Fruit fly (Drosophila melanogaster) whole organism, prepupa: ENCODE measurements around the gene Trf2.

ENCODE experiments used
- Blimp-1 ChIP-seq: fragments of 200-800 bp; sonication (Bioruptor generic); optimal IDR thresholded peaks from 3 replicates; lab custom pipeline; 2017; ENCODE audit warnings: missing biosample characterization, missing genetic modification characterization, mild to moderate bottlenecking, moderate library complexity, missing genetic modification reagents
- CG10669 ChIP-seq: fragments of 200-800 bp; sonication (Bioruptor generic); optimal IDR thresholded peaks from 3 replicates; lab custom pipeline; 2018; ENCODE audit warnings: missing biosample characterization, mild to moderate bottlenecking, missing genetic modification characterization, moderate library complexity
- CG11294 ChIP-seq: fragments of 200-800 bp; sonication (Bioruptor generic); IDR thresholded peaks from 2 replicates; pipeline ENCODE4 v1.3.6; 2022; ENCODE audit warnings: missing biosample characterization, missing genetic modification characterization
- CG11902 ChIP-seq: fragments of 200-800 bp; sonication (Bioruptor generic); optimal IDR thresholded peaks from 3 replicates; lab custom pipeline; 2016; ENCODE audit warnings: missing biosample characterization, missing genetic modification characterization
- CG1621 ChIP-seq: fragments of 200-800 bp; sonication (Bioruptor generic); optimal IDR thresholded peaks from 3 replicates; lab custom pipeline; 2018; ENCODE audit warnings: missing biosample characterization, mild to moderate bottlenecking, missing genetic modification characterization
- CG31627 ChIP-seq: fragments of 200-800 bp; sonication (Bioruptor generic); optimal IDR thresholded peaks from 3 replicates; lab custom pipeline; 2016; ENCODE audit warnings: missing biosample characterization, missing genetic modification characterization
- CG32006 ChIP-seq: fragments of 200-800 bp; sonication (Bioruptor generic); optimal IDR thresholded peaks from 3 replicates; lab custom pipeline; 2017; ENCODE audit warnings: missing biosample characterization, mild to moderate bottlenecking, missing genetic modification characterization
- CG3919 ChIP-seq: fragments of 200-800 bp; sonication (Bioruptor generic); optimal IDR thresholded peaks from 3 replicates; lab custom pipeline; 2016; ENCODE audit warnings: missing biosample characterization, missing genetic modification characterization
- CG6854 ChIP-seq: fragments of 200-800 bp; sonication (Bioruptor generic); optimal IDR thresholded peaks from 2 replicates; lab custom pipeline; 2017; ENCODE audit warnings: missing biosample characterization, mild to moderate bottlenecking, missing genetic modification characterization
- CG7368 ChIP-seq: fragments of 200-800 bp; sonication (Bioruptor generic); optimal IDR thresholded peaks from 3 replicates; lab custom pipeline; 2016; ENCODE audit warnings: missing biosample characterization, missing genetic modification characterization
- CG8632 ChIP-seq: fragments of 200-800 bp; sonication (Bioruptor generic); optimal IDR thresholded peaks from 3 replicates; lab custom pipeline; 2016; ENCODE audit warnings: missing biosample characterization, missing genetic modification characterization
- Eip75B ChIP-seq: fragments of 200-800 bp; sonication (Bioruptor generic); optimal IDR thresholded peaks from 3 replicates; lab custom pipeline; 2016; ENCODE audit warnings: missing biosample characterization, missing genetic modification characterization
- Eip78C ChIP-seq: fragments of 200-800 bp; sonication (Bioruptor generic); peaks from one replicate; lab custom pipeline; 2016; ENCODE audit warnings: missing biosample characterization, missing genetic modification characterization
- Ets21C ChIP-seq: fragments of 200-800 bp; sonication (Bioruptor generic); optimal IDR thresholded peaks from 3 replicates; lab custom pipeline; 2016; ENCODE audit warnings: missing biosample characterization, missing genetic modification characterization
- Ets96B ChIP-seq: fragments of 200-800 bp; optimal IDR thresholded peaks from 2 replicates; lab custom pipeline; 2019; ENCODE audit warnings: missing biosample characterization, mild to moderate bottlenecking, missing genetic modification characterization, moderate library complexity
- Hr39 ChIP-seq: fragments of 200-800 bp; sonication (Bioruptor generic); optimal IDR thresholded peaks from 2 replicates; lab custom pipeline; 2016; ENCODE audit warnings: missing biosample characterization, missing genetic modification characterization
- Met ChIP-seq: fragments of 200-800 bp; sonication (Bioruptor generic); optimal IDR thresholded peaks from 3 replicates; lab custom pipeline; 2016; ENCODE audit warnings: missing biosample characterization, missing genetic modification characterization
- OdsH ChIP-seq: fragments of 200-800 bp; sonication (Bioruptor generic); optimal IDR thresholded peaks from 3 replicates; lab custom pipeline; 2016; ENCODE audit warnings: missing biosample characterization, missing genetic modification characterization
- Smox ChIP-seq: fragments of 200-800 bp; sonication (Bioruptor generic); optimal IDR thresholded peaks from 3 replicates; lab custom pipeline; 2016; ENCODE audit warnings: missing biosample characterization, missing genetic modification characterization
- Sox14 ChIP-seq: fragments of 200-800 bp; sonication (Bioruptor generic); optimal IDR thresholded peaks from 3 replicates; lab custom pipeline; 2016; ENCODE audit warnings: missing biosample characterization, missing genetic modification characterization
- achi ChIP-seq: fragments of 200-800 bp; sonication (Bioruptor generic); optimal IDR thresholded peaks from 3 replicates; lab custom pipeline; 2016; ENCODE audit warnings: missing biosample characterization, missing genetic modification characterization
- acj6 ChIP-seq: fragments of 200-800 bp; sonication (Bioruptor generic); optimal IDR thresholded peaks from 3 replicates; lab custom pipeline; 2016; ENCODE audit warnings: missing biosample characterization, missing genetic modification characterization
- cyc ChIP-seq: fragments of 200-800 bp; sonication (Bioruptor generic); optimal IDR thresholded peaks from 3 replicates; lab custom pipeline; 2016; ENCODE audit warnings: missing biosample characterization, missing genetic modification characterization
- esn ChIP-seq: fragments of 200-800 bp; sonication (Bioruptor generic); optimal IDR thresholded peaks from 2 replicates; lab custom pipeline; 2016; ENCODE audit warnings: missing biosample characterization, mild to moderate bottlenecking, missing genetic modification characterization, moderate library complexity
- fd59A ChIP-seq: fragments of 200-800 bp; sonication (Bioruptor generic); optimal IDR thresholded peaks from 2 replicates; lab custom pipeline; 2017; ENCODE audit warnings: missing biosample characterization, mild to moderate bottlenecking, missing genetic modification characterization, missing genetic modification reagents
- fd85E ChIP-seq: fragments of 200-800 bp; sonication (Bioruptor generic); optimal IDR thresholded peaks from 3 replicates; lab custom pipeline; 2016; ENCODE audit warnings: missing biosample characterization, missing genetic modification characterization
- fkh ChIP-seq: fragments of 200-800 bp; sonication (Bioruptor generic); optimal IDR thresholded peaks from 3 replicates; lab custom pipeline; 2017; ENCODE audit warnings: missing biosample characterization, mild to moderate bottlenecking, missing genetic modification characterization, moderate library complexity
- lz ChIP-seq: fragments of 200-800 bp; sonication (Bioruptor generic); optimal IDR thresholded peaks from 3 replicates; lab custom pipeline; 2016; ENCODE audit warnings: missing biosample characterization, missing genetic modification characterization
- net ChIP-seq: fragments of 200-800 bp; sonication (Bioruptor generic); optimal IDR thresholded peaks from 3 replicates; lab custom pipeline; 2016; ENCODE audit warnings: missing biosample characterization, missing genetic modification characterization
- pdm3 ChIP-seq: fragments of 200-800 bp; sonication (Bioruptor generic); optimal IDR thresholded peaks from 3 replicates; lab custom pipeline; 2016; ENCODE audit warnings: missing biosample characterization, missing genetic modification characterization
- salr ChIP-seq, 2 experiments: fragments of 200-800 bp; sonication (Bioruptor generic); optimal IDR thresholded peaks; 3 replicates each; lab custom pipeline; 2016 to 2018; ENCODE audit warnings: missing biosample characterization in 2 of 2, missing genetic modification characterization in 2 of 2, mild to moderate bottlenecking in 1 of 2
- ss ChIP-seq, 2 experiments: fragments of 200-800 bp; sonication (Bioruptor generic); optimal IDR thresholded peaks; 2 replicates in 1 of 2; 3 replicates in 1 of 2; lab custom pipeline; 2017 to 2018; ENCODE audit warnings: mild to moderate bottlenecking in 2 of 2, missing biosample characterization in 2 of 2, missing genetic modification characterization in 2 of 2, moderate library complexity in 1 of 2
- svp ChIP-seq: fragments of 200-800 bp; sonication (Bioruptor generic); peaks from one replicate; lab custom pipeline; 2016; ENCODE audit warnings: missing biosample characterization, missing genetic modification characterization
- topi ChIP-seq: fragments of 200-800 bp; sonication (Bioruptor generic); optimal IDR thresholded peaks from 3 replicates; lab custom pipeline; 2016; ENCODE audit warnings: missing biosample characterization, missing genetic modification characterization
- vri ChIP-seq: fragments of 200-800 bp; sonication (Bioruptor generic); optimal IDR thresholded peaks from 3 replicates; lab custom pipeline; 2016; ENCODE audit warnings: missing biosample characterization, mild to moderate bottlenecking, missing genetic modification characterization

Trf2 gene

dm6 chrX:8413513-8414113 is 4.5 kb downstream of the Trf2 start:
- TF ChIP-seq CG7368 (GFP tag; lab: Kevin White, UChicago) (no peak), fd85E (GFP tag; lab: Kevin White, UChicago) (no peak), CG10669 (GFP tag; lab: Kevin White, UChicago) (no peak), Ets21C (no peak), achi (GFP tag; lab: Kevin White, UChicago) (no peak), vri (GFP tag; lab: Kevin White, UChicago) (no peak), acj6 (GFP tag; lab: Kevin White, UChicago) (no peak), fkh (GFP tag; lab: Kevin White, UChicago) (no peak), Blimp-1 (GFP tag; lab: Kevin White, UChicago) (no peak), CG1621 (tag; lab: Kevin White, UChicago) (no peak), svp (GFP tag; lab: Kevin White, UChicago) (no peak), lz (GFP tag; lab: Kevin White, UChicago) (no peak), CG8632 (no peak), Met (GFP tag; lab: Kevin White, UChicago) (no peak), Eip78C (GFP tag; lab: Kevin White, UChicago) (no peak), CG6854 (GFP tag; lab: Kevin White, UChicago) (no peak), CG11294 (GFP tag; lab: Robert Waterston, UW) (no peak), Ets96B (no peak), CG31627 (no peak)

dm6 chrX:8414351-8414750 is 5.3 kb downstream of the Trf2 start:
- TF ChIP-seq net (GFP tag; lab: Kevin White, UChicago) = no peak
- peak; percentile 78 for TF ChIP-seq Blimp-1 (GFP tag; lab: Kevin White, UChicago)
- peak; percentile 3 for TF ChIP-seq CG3919 (GFP tag; lab: Kevin White, UChicago)
- no peak for TF ChIP-seq achi (GFP tag; lab: Kevin White, UChicago)
- peak; percentile 51 for TF ChIP-seq Eip78C (GFP tag; lab: Kevin White, UChicago)
- peak; percentile 0 for TF ChIP-seq Hr39 (GFP tag; lab: Kevin White, UChicago)
- peak; percentile 9 for TF ChIP-seq pdm3 (GFP tag; lab: Kevin White, UChicago)
- peak; percentile 18 for TF ChIP-seq topi (GFP tag; lab: Kevin White, UChicago)
- no peak for TF ChIP-seq CG6854 (GFP tag; lab: Kevin White, UChicago)
- TF ChIP-seq ss (GFP tag; optimal IDR thresholded peaks at IDR 0.05; lab: Kevin White, UChicago) = no peak
- no peak for TF ChIP-seq Sox14 (GFP tag; lab: Kevin White, UChicago)
- peak; percentile 17 for TF ChIP-seq cyc (GFP tag; lab: Kevin White, UChicago)
- peak; percentile 45 for TF ChIP-seq esn (GFP tag; lab: Kevin White, UChicago)
- peak; percentile 3 for TF ChIP-seq vri (GFP tag; lab: Kevin White, UChicago)
- TF ChIP-seq Met (GFP tag; lab: Kevin White, UChicago) = peak; percentile 22
- TF ChIP-seq OdsH (GFP tag; lab: Kevin White, UChicago) = peak; percentile 23
- TF ChIP-seq Eip75B (GFP tag; lab: Kevin White, UChicago) = peak; percentile 31
- peak; percentile 10 for TF ChIP-seq CG32006 (GFP tag; lab: Kevin White, UChicago)
- peak; percentile 6 for TF ChIP-seq CG31627
- no peak for TF ChIP-seq CG11902 (GFP tag; lab: Kevin White, UChicago)
- peak; percentile 5 for TF ChIP-seq acj6 (GFP tag; lab: Kevin White, UChicago)
- no peak for TF ChIP-seq salr (GFP tag; optimal IDR thresholded peaks at IDR 0.05; lab: Kevin White, UChicago)

- TF ChIP-seq Ets96B (no peak), svp (GFP tag; lab: Kevin White, UChicago) (peak; percentile 52), CG32006 (GFP tag; lab: Kevin White, UChicago) (peak; percentile 14), Smox (GFP tag; lab: Kevin White, UChicago) (no peak)
These were observed 6.5 kb downstream of the Trf2 start for dm6 chrX:8415605-8416004.

dm6 chrX:8416209-8416608 is 7.1 kb downstream of the Trf2 start:
- TF ChIP-seq Eip78C (GFP tag; lab: Kevin White, UChicago) (peak; percentile 74), Met (GFP tag; lab: Kevin White, UChicago) (peak; percentile 4), Hr39 (GFP tag; lab: Kevin White, UChicago) (no peak), fd59A (GFP tag; lab: Kevin White, UChicago) (no peak)
- TF ChIP-seq, all 60 proteins: peak for 2
